Worm (Caenorhabditis elegans): ENCODE results near the gene fip-4.

fip-4 gene

DNA sequence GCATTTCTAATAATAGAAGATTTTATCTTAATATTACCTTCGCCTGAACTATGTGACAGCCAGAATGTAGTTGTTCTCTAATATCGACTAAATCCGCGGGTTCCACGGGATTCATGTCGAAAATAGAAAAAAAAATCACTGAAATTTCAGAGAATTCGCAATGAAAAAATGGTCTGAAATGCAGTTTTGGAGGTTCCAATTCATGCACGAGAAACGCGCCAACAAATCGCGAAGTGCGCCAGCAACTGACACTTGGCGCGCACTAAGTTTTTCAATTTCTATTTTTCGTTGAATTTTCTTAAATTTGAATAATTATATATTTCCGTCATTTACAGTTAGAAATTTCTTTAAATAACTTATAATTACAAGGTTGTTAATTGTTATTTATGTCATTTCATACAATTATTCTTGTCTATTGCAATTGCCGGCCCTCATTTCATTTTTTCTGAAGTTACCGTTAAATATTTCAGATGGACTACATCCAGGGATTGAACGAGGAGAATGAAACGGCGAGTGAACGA lies 41.2 kb downstream of the fip-4 start, which contains the start of the genes F25G6.9 and symk-1 (continued):
- peak; percentile 45 for TF ChIP-seq ZK185.1 (tag; optimal IDR thresholded peaks at IDR 0.05; ENCODE audit: poor library complexity, severe bottlenecking)
- peak; percentile 27 for TF ChIP-seq xnd-1 (tag; optimal IDR thresholded peaks at IDR 0.05)
- TF ChIP-seq rec-8 (tag; optimal IDR thresholded peaks at IDR 0.05) = no peak
- no peak for TF ChIP-seq F10E7.11 (tag; optimal IDR thresholded peaks at IDR 0.05)
- TF ChIP-seq tbp1 (GFP tag; optimal IDR thresholded peaks at IDR 0.05) = peak; percentile 17
- no peak for TF ChIP-seq F37B4.10 (GFP tag; IDR thresholded peaks at IDR 0.05)
- no peak for TF ChIP-seq let-526 (GFP tag; IDR thresholded peaks at IDR 0.05)
- TF ChIP-seq hrde-1 (tag; optimal IDR thresholded peaks at IDR 0.05; ENCODE audit: borderline replicate concordance) = no peak
- no peak for TF ChIP-seq C17E4.6 (GFP tag; IDR thresholded peaks at IDR 0.05)
- peak; percentile 52 for TF ChIP-seq lin-54 (GFP tag; optimal IDR thresholded peaks at IDR 0.05)
- no peak for TF ChIP-seq madf-8 (GFP tag; conservative IDR thresholded peaks at IDR 0.05)
- TF ChIP-seq snpc-3.4 (tag; optimal IDR thresholded peaks at IDR 0.05) = peak; percentile 19
- TF ChIP-seq Y56A3A.18 (GFP tag; IDR thresholded peaks at IDR 0.05) = no peak
- TF ChIP-seq dox-1 (GFP tag; IDR thresholded peaks at IDR 0.05) = peak; percentile 55; the same call in 1 of the 2 replicates
- no peak; the same call in 1 of the 2 replicates for TF ChIP-seq madf-6 (GFP tag; IDR thresholded peaks at IDR 0.05)
- TF ChIP-seq bed-2 (GFP tag; IDR thresholded peaks at IDR 0.05) = no peak
- TF ChIP-seq lin-35 (GFP tag; optimal IDR thresholded peaks at IDR 0.05) = peak in 1 of 3 experiments; percentile 42
- no peak for TF ChIP-seq C06A6.2 (GFP tag; conservative IDR thresholded peaks at IDR 0.05)
- no peak for TF ChIP-seq F52B5.7 (tag; optimal IDR thresholded peaks at IDR 0.05)
- TF ChIP-seq zim-3 (tag; optimal IDR thresholded peaks at IDR 0.05) = no peak
- TF ChIP-seq hmg-1.2 (GFP tag; IDR thresholded peaks at IDR 0.05) = peak; percentile 26; the same call in 1 of the 2 replicates
- no peak for TF ChIP-seq lin-26 (GFP tag; IDR thresholded peaks at IDR 0.05)
- TF ChIP-seq athp-1 (tag; optimal IDR thresholded peaks at IDR 0.05) = no peak
- peak; percentile 27 for TF ChIP-seq efl-1 (GFP tag; optimal IDR thresholded peaks at IDR 0.05)
- TF ChIP-seq Y53F4B.3 (GFP tag; IDR thresholded peaks at IDR 0.05) = no peak
- TF ChIP-seq lin-40 (tag; optimal IDR thresholded peaks at IDR 0.05) = peak; percentile 72
- no peak for TF ChIP-seq repo-1 (tag; optimal IDR thresholded peaks at IDR 0.05)
- TF ChIP-seq nfya-2 (GFP tag; IDR thresholded peaks at IDR 0.05) = no peak
- no peak for TF ChIP-seq die-1 (tag; optimal IDR thresholded peaks at IDR 0.05)
- TF ChIP-seq unc-130 (GFP tag; optimal IDR thresholded peaks at IDR 0.05) = no peak
- TF ChIP-seq lir-1 (GFP tag; conservative IDR thresholded peaks at IDR 0.05) = no peak
- TF ChIP-seq attf-3 (GFP tag; conservative IDR thresholded peaks at IDR 0.05) = no peak
- peak; percentile 37 for TF ChIP-seq lsl-1 (GFP tag; optimal IDR thresholded peaks at IDR 0.05)
- no peak for TF ChIP-seq hmg-20 (GFP tag; IDR thresholded peaks at IDR 0.05)
- TF ChIP-seq B0336.3 (GFP tag; IDR thresholded peaks at IDR 0.05) = 0 out of 2 replicates have a peak, but pooled peaks have one; percentile 28
- no peak for TF ChIP-seq rpc-1 (optimal IDR thresholded peaks at IDR 0.05)
- TF ChIP-seq rpc-1 (tag; optimal IDR thresholded peaks at IDR 0.05) = no peak
- TF ChIP-seq mcd-1 (GFP tag; IDR thresholded peaks at IDR 0.05) = peak; percentile 71
- TF ChIP-seq akir-1 (GFP tag; optimal IDR thresholded peaks at IDR 0.05) = no peak
- no peak for TF ChIP-seq egl-44 (GFP tag; IDR thresholded peaks at IDR 0.05)
- no peak for TF ChIP-seq aptf-2 (GFP tag; conservative IDR thresholded peaks at IDR 0.05)
- peak; percentile 28 for TF ChIP-seq snpc-1.1 (tag; optimal IDR thresholded peaks at IDR 0.05; ENCODE audit: insufficient read depth)
- TF ChIP-seq snpc-4 (GFP tag; optimal IDR thresholded peaks at IDR 0.05) = no peak
- peak in 2 of 4 experiments; percentile 42 to 55 for TF ChIP-seq snpc-4 (tag; optimal IDR thresholded peaks at IDR 0.05)
- no peak for TF ChIP-seq bed-1 (GFP tag; IDR thresholded peaks at IDR 0.05)
- no peak for TF ChIP-seq nhr-27 (tag; optimal IDR thresholded peaks at IDR 0.05)
- no peak for TF ChIP-seq unc-62 (GFP tag; optimal IDR thresholded peaks at IDR 0.05)
- no peak for TF ChIP-seq pha-4 (tag; optimal IDR thresholded peaks at IDR 0.05)
